Worm (Caenorhabditis elegans): Measurements from ENCODE around the gene fbxa-76.

DNA sequence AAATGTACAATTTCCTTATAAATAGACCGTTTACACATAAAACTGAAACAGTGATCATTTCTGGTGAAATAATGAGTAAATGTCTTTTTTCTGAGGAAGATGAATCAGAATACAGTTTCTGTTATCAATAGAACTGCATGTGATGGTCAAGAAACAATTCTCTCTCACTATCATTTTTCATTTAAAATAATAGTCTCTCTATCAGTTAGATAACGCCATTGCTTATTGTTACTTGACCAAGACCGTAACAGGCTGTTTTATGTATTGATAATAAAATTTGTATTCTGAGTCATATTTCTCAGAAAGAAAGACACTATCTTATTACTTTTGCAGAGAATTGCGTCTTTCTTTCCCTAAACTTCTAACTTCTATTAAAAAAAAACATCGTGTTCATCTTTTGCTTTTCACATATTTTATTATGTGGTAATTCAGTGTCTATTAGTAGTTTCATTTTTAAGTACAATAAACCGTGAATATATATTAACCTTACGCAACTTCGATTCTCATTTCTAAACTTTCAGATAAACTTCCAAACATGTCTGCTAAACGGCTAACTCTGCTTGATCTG lies 46.3 kb upstream of the fbxa-76 start, which contains the start of gene fbxa-35:
- TF ChIP-seq lsy-2 (tag; optimal IDR thresholded peaks at IDR 0.05) (no peak), dpl-1 (GFP tag; optimal IDR thresholded peaks at IDR 0.05) (no peak), ama-1 (optimal IDR thresholded peaks at IDR 0.05) (no peak), ztf-11 (tag; optimal IDR thresholded peaks at IDR 0.05) (no peak), sup-37 (GFP tag; optimal IDR thresholded peaks at IDR 0.05) (no peak), fos-1 (tag; optimal IDR thresholded peaks at IDR 0.05) (no peak), elt-3 (tag; optimal IDR thresholded peaks at IDR 0.05) (peak in 2 of 6 experiments; percentile 13), egl-27 (tag; optimal IDR thresholded peaks at IDR 0.05) (no peak), C16A3.4 (tag; optimal IDR thresholded peaks at IDR 0.05) (no peak), pag-3 (tag; optimal IDR thresholded peaks at IDR 0.05; ENCODE audit: borderline replicate concordance, insufficient read depth) (no peak), blmp-1 (tag; optimal IDR thresholded peaks at IDR 0.05) (no peak), mdl-1 (tag; optimal IDR thresholded peaks at IDR 0.05) (no peak), zag-1 (tag; optimal IDR thresholded peaks at IDR 0.05) (no peak), lin-13 (GFP tag; optimal IDR thresholded peaks at IDR 0.05) (no peak)

All from whole organism, L1 larva.